Fruit fly (Drosophila melanogaster) whole organism, embryonic: ENCODE measurements around the gene Klp61F.

Experiments
- Aef1 ChIP-seq: fragments of 200-800 bp; sonication (Bioruptor generic); IDR thresholded peaks from 3 replicates; pipeline ENCODE4 v1.3.6; 2022; ENCODE audit warnings: missing biosample characterization, missing genetic modification characterization
- Awh ChIP-seq: fragments of 200-800 bp; sonication (Bioruptor generic); IDR thresholded peaks from 2 replicates; pipeline ENCODE4, ENCODE4 v1.3.6; 2022; ENCODE audit warnings: missing biosample characterization, missing genetic modification characterization
- B-H1 ChIP-seq: fragments of 200-800 bp; sonication (Bioruptor generic); IDR thresholded peaks from 3 replicates; pipeline ENCODE4 v1.3.6; 2022; ENCODE audit warnings: missing biosample characterization, missing genetic modification characterization
- B-H2 ChIP-seq: fragments of 200-800 bp; sonication (Bioruptor generic); optimal IDR thresholded peaks from 2 replicates; lab custom pipeline; 2018; ENCODE audit warnings: missing biosample characterization, mild to moderate bottlenecking, missing genetic modification characterization
- Blimp-1 ChIP-seq: fragments of 200-800 bp; sonication (Bioruptor generic); optimal IDR thresholded peaks from 3 replicates; lab custom pipeline; 2018; ENCODE audit warnings: missing biosample characterization, missing genetic modification characterization, mild to moderate bottlenecking, moderate library complexity, missing genetic modification reagents
- CG10462 ChIP-seq: fragments of 200-800 bp; sonication (Bioruptor generic); optimal IDR thresholded peaks from 2 replicates; lab custom pipeline; 2016; ENCODE audit warnings: missing biosample characterization, missing genetic modification characterization
- CG10959 ChIP-seq: fragments of 200-800 bp; sonication (Bioruptor generic); IDR thresholded peaks from 2 replicates; pipeline ENCODE4 v1.3.6; 2022; ENCODE audit warnings: missing biosample characterization, missing genetic modification characterization
- CG11695 ChIP-seq: fragments of 200-800 bp; sonication (Bioruptor generic); IDR thresholded peaks from 3 replicates; pipeline ENCODE4 v1.3.6; 2022; ENCODE audit warnings: missing biosample characterization, missing genetic modification characterization
- CG12391 ChIP-seq: fragments of 200-800 bp; sonication (Bioruptor generic); optimal IDR thresholded peaks from 3 replicates; lab custom pipeline; 2018; ENCODE audit warnings: missing biosample characterization, mild to moderate bottlenecking, missing genetic modification characterization, moderate library complexity
- CG13287 ChIP-seq: fragments of 200-800 bp; sonication (Bioruptor generic); IDR thresholded peaks from 2 replicates; pipeline ENCODE4 v1.3.6; 2022; ENCODE audit warnings: missing biosample characterization, missing genetic modification characterization; ENCODE audit not compliant: partially characterized antibody
- CG14441 ChIP-seq: fragments of 200-800 bp; sonication (Bioruptor generic); IDR thresholded peaks from 2 replicates; pipeline ENCODE4 v1.3.6; 2022; ENCODE audit warnings: missing biosample characterization, missing genetic modification characterization
- CG1603 ChIP-seq: fragments of 200-800 bp; sonication (Bioruptor generic); optimal IDR thresholded peaks from 2 replicates; lab custom pipeline; 2019; ENCODE audit warnings: missing biosample characterization, mild to moderate bottlenecking, missing genetic modification characterization, moderate library complexity
- CG18011 ChIP-seq: fragments of 200-800 bp; sonication (Bioruptor generic); optimal IDR thresholded peaks from 2 replicates; lab custom pipeline; 2017; ENCODE audit warnings: missing biosample characterization, missing genetic modification characterization, mild to moderate bottlenecking, moderate library complexity, missing genotype
- CG31224 ChIP-seq: fragments of 200-800 bp; sonication (Bioruptor generic); IDR thresholded peaks from 2 replicates; pipeline ENCODE4 v1.3.6; 2022; ENCODE audit warnings: missing biosample characterization, missing genetic modification characterization
- CG31441 ChIP-seq: fragments of 200-800 bp; sonication (Bioruptor generic); IDR thresholded peaks from 2 replicates; pipeline ENCODE4 v1.3.6; 2022; ENCODE audit warnings: missing biosample characterization, missing genetic modification characterization
- CG4328 ChIP-seq: fragments of 200-800 bp; sonication (Bioruptor generic); optimal IDR thresholded peaks from 3 replicates; lab custom pipeline; 2017; ENCODE audit warnings: missing biosample characterization, missing genetic modification reagents, missing genetic modification characterization
- CG4424 ChIP-seq: fragments of 200-800 bp; sonication (Bioruptor generic); optimal IDR thresholded peaks from 3 replicates; lab custom pipeline; 2016; ENCODE audit warnings: missing biosample characterization, missing genetic modification characterization
- CG4617 ChIP-seq: fragments of 200-800 bp; sonication (Bioruptor generic); optimal IDR thresholded peaks from 3 replicates; lab custom pipeline; 2016; ENCODE audit warnings: missing biosample characterization, missing genetic modification characterization, borderline replicate concordance
- CG7839 ChIP-seq: fragments of 200-800 bp; sonication (Bioruptor generic); optimal IDR thresholded peaks from 3 replicates; lab custom pipeline; 2018; ENCODE audit warnings: missing biosample characterization, mild to moderate bottlenecking, missing genetic modification characterization, moderate library complexity
- CG7963 ChIP-seq: fragments of 200-800 bp; sonication (Bioruptor generic); IDR thresholded peaks from 3 replicates; pipeline ENCODE4 v1.3.6; 2022; ENCODE audit warnings: missing biosample characterization, missing genetic modification characterization; ENCODE audit not compliant: partially characterized antibody
- CG9437 ChIP-seq: fragments of 200-800 bp; sonication (Bioruptor generic); optimal IDR thresholded peaks from 2 replicates; lab custom pipeline; 2018; ENCODE audit warnings: missing biosample characterization, mild to moderate bottlenecking, missing genetic modification characterization
- D19B ChIP-seq: fragments of 200-800 bp; sonication (Bioruptor generic); optimal IDR thresholded peaks from 2 replicates; lab custom pipeline; 2017; ENCODE audit warnings: missing biosample characterization, mild to moderate bottlenecking, missing genetic modification characterization
- Dfd ChIP-seq, 2 experiments: fragments of >200 bp; optimal IDR thresholded peaks; 2 replicates each; lab custom pipeline; 2017; ENCODE audit warnings: missing biosample characterization in 2 of 2, missing genetic modification characterization in 2 of 2
- Lhr ChIP-seq: fragments of 200-800 bp; sonication (Bioruptor generic); optimal IDR thresholded peaks from 3 replicates; lab custom pipeline; 2017; ENCODE audit warnings: mild to moderate bottlenecking, missing biosample characterization, missing genetic modification reagents, missing genetic modification characterization
- Lim3 ChIP-seq: fragments of 200-800 bp; sonication (Bioruptor generic); IDR thresholded peaks from 2 replicates; pipeline ENCODE4 v1.3.6; 2022; ENCODE audit warnings: missing biosample characterization, missing genetic modification characterization
- Mad ChIP-seq: fragments of 200-800 bp; sonication (Bioruptor generic); optimal IDR thresholded peaks from 2 replicates; lab custom pipeline; 2016; ENCODE audit warnings: missing biosample characterization, missing genetic modification characterization
- Meics ChIP-seq: fragments of 200-800 bp; sonication (Bioruptor generic); optimal IDR thresholded peaks from 2 replicates; lab custom pipeline; 2017; ENCODE audit warnings: missing biosample characterization, mild to moderate bottlenecking, missing genetic modification characterization
- Myb ChIP-seq: fragments of 200-800 bp; sonication (Bioruptor generic); optimal IDR thresholded peaks from 2 replicates; lab custom pipeline; 2016; ENCODE audit warnings: missing biosample characterization, missing genetic modification characterization
- Neu2 ChIP-seq: fragments of 200-800 bp; sonication (Bioruptor generic); optimal IDR thresholded peaks from 3 replicates; lab custom pipeline; 2016; ENCODE audit warnings: missing biosample characterization, missing genetic modification characterization, borderline replicate concordance
- Side ChIP-seq: fragments of 200-800 bp; sonication (Bioruptor generic); optimal IDR thresholded peaks from 2 replicates; lab custom pipeline; 2016; ENCODE audit warnings: missing biosample characterization, missing genetic modification characterization
- bigmax ChIP-seq: fragments of 200-800 bp; sonication (Bioruptor generic); optimal IDR thresholded peaks from 2 replicates; lab custom pipeline; 2018; ENCODE audit warnings: missing biosample characterization, mild to moderate bottlenecking, missing genetic modification characterization
- exex ChIP-seq: fragments of 200-800 bp; sonication (Bioruptor generic); optimal IDR thresholded peaks from 4 replicates; lab custom pipeline; 2018; ENCODE audit warnings: missing biosample characterization, mild to moderate bottlenecking, missing genetic modification characterization, moderate library complexity
- eyg ChIP-seq: fragments of 200-800 bp; sonication (Bioruptor generic); optimal IDR thresholded peaks from 3 replicates; lab custom pipeline; 2016; ENCODE audit warnings: missing biosample characterization, missing genetic modification characterization
- gfzf ChIP-seq: fragments of 200-800 bp; sonication (Bioruptor generic); optimal IDR thresholded peaks from 2 replicates; lab custom pipeline; 2016; ENCODE audit warnings: missing biosample characterization, mild to moderate bottlenecking, missing genetic modification characterization, moderate library complexity
- h ChIP-seq: fragments of >200 bp; optimal IDR thresholded peaks from 2 replicates; lab custom pipeline; 2017
- hkb ChIP-seq, 2 experiments: fragments of 200-800 bp in 1 of 2; fragments of >200 bp in 1 of 2; sonication (Bioruptor generic) in 1 of 2; IDR thresholded peaks in 1 of 2; optimal IDR thresholded peaks in 1 of 2; 2 replicates each; pipeline versions ENCODE4 v1.3.6 to Lab custom; 2017 to 2022; ENCODE audit warnings: missing biosample characterization in 1 of 2, missing genetic modification characterization in 1 of 2
- ken ChIP-seq: fragments of 200-800 bp; sonication (Bioruptor generic); IDR thresholded peaks from 3 replicates; pipeline ENCODE4 v1.3.6; 2022; ENCODE audit warnings: missing biosample characterization, missing genetic modification characterization
- klu ChIP-seq: fragments of 200-800 bp; sonication (Bioruptor generic); IDR thresholded peaks from 2 replicates; pipeline ENCODE4 v1.3.6; 2022; ENCODE audit warnings: missing biosample characterization, missing genetic modification characterization
- kni ChIP-seq: fragments of 200-800 bp; sonication (Bioruptor generic); optimal IDR thresholded peaks from 3 replicates; lab custom pipeline; 2017; ENCODE audit warnings: mild to moderate bottlenecking, missing biosample characterization, missing genetic modification reagents, missing genetic modification characterization
- nmo ChIP-seq: fragments of 200-800 bp; sonication (Bioruptor generic); optimal IDR thresholded peaks from 2 replicates; lab custom pipeline; 2018; ENCODE audit warnings: missing biosample characterization, mild to moderate bottlenecking, missing genetic modification characterization, moderate library complexity
- nom ChIP-seq: fragments of 200-800 bp; sonication (Bioruptor generic); optimal IDR thresholded peaks from 2 replicates; lab custom pipeline; 2017; ENCODE audit warnings: missing biosample characterization, missing genetic modification characterization, mild to moderate bottlenecking, moderate library complexity, missing genetic modification reagents
- prd ChIP-seq, 3 experiments: fragments of >200 bp in 2 of 3; fragments of 200-800 bp in 1 of 3; sonication (Bioruptor generic) in 1 of 3; optimal IDR thresholded peaks in 2 of 3; IDR thresholded peaks in 1 of 3; 2 replicates in 2 of 3; 3 replicates in 1 of 3; pipeline versions ENCODE4 v1.3.6 to Lab custom; 2017 to 2022; ENCODE audit warnings: missing biosample characterization in 1 of 3, missing genetic modification characterization in 1 of 3
- so ChIP-seq: fragments of 200-800 bp; sonication (Bioruptor generic); IDR thresholded peaks from 3 replicates; pipeline ENCODE4 v1.3.6; 2022; ENCODE audit warnings: missing biosample characterization, missing genetic modification characterization
- ssp ChIP-seq: fragments of 200-800 bp; sonication (Bioruptor generic); IDR thresholded peaks from 2 replicates; pipeline ENCODE4 v1.3.6; 2022; ENCODE audit warnings: missing biosample characterization, missing genetic modification characterization
- vfl ChIP-seq: fragments of 200-800 bp; sonication (Bioruptor generic); optimal IDR thresholded peaks from 2 replicates; lab custom pipeline; 2016; ENCODE audit warnings: missing biosample characterization, missing genetic modification characterization

Klp61F gene

dm6 chr3L:1206682-1207421, 38.9 kb downstream of the Klp61F start, which contains the start of gene LysB (continued):
- TF ChIP-seq CG4328 (GFP tag; lab: Kevin White, UChicago) (no peak), bigmax (GFP tag; lab: Kevin White, UChicago) (no peak), CG10959 (GFP tag; lab: Robert Waterston, UW) (no peak), CG11695 (GFP tag; lab: Robert Waterston, UW) (no peak), Awh (GFP tag; lab: Robert Waterston, UW) (no peak), ken (no peak), klu (GFP tag; lab: Robert Waterston, UW) (no peak), Lhr (GFP tag; lab: Kevin White, UChicago) (peak; percentile 37), Blimp-1 (GFP tag; lab: Kevin White, UChicago) (no peak), Mad (GFP tag; lab: Kevin White, UChicago) (no peak), Myb (GFP tag; lab: Kevin White, UChicago) (peak; percentile 43), nmo (GFP tag; lab: Kevin White, UChicago) (peak; percentile 6), Neu2 (peak; percentile 64), exex (tag; lab: Kevin White, UChicago) (no peak), CG13287 (GFP tag; lab: Robert Waterston, UW) (0 out of 2 replicates have a peak, but pooled peaks have one; percentile 12), Aef1 (GFP tag; lab: Robert Waterston, UW) (no peak), vfl (GFP tag; lab: Kevin White, UChicago) (no peak), CG7963 (GFP tag; lab: Robert Waterston, UW) (no peak), CG18011 (GFP tag; lab: Kevin White, UChicago) (peak; percentile 99), B-H1 (GFP tag; lab: Robert Waterston, UW) (no peak), CG9437 (GFP tag; lab: Kevin White, UChicago) (no peak), nom (GFP tag; lab: Kevin White, UChicago) (no peak)

- no peak for TF ChIP-seq hkb (optimal IDR thresholded peaks at IDR 0.05; lab: Kevin White, UChicago)
- TF ChIP-seq hkb (GFP tag; IDR thresholded peaks at IDR 0.05; lab: Robert Waterston, UW): peak; percentile 59; the same call in 1 of the 2 replicates
- 0 out of 2 replicates have a peak, but pooled peaks have one; percentile 13 for TF ChIP-seq CG31224 (GFP tag; lab: Robert Waterston, UW)
- TF ChIP-seq Meics: peak; percentile 75
- TF ChIP-seq D19B: peak; percentile 69
- peak; percentile 64 for TF ChIP-seq CG12391 (tag; lab: Kevin White, UChicago)
- TF ChIP-seq h (lab: Kevin White, UChicago): no peak
- no peak for TF ChIP-seq CG4617 (GFP tag; lab: Kevin White, UChicago)
- peak; percentile 51 for TF ChIP-seq CG14441 (GFP tag; lab: Robert Waterston, UW)
- TF ChIP-seq CG10462: no peak
- TF ChIP-seq Dfd (GFP tag; optimal IDR thresholded peaks at IDR 0.05; lab: Kevin White, UChicago): no peak
- no peak for TF ChIP-seq so
- TF ChIP-seq prd (optimal IDR thresholded peaks at IDR 0.05; lab: Kevin White, UChicago): no peak
- TF ChIP-seq prd (GFP tag; IDR thresholded peaks at IDR 0.05; lab: Robert Waterston, UW): peak; percentile 70; the same call in 2 of the 3 replicates
- peak; percentile 59 for TF ChIP-seq CG1603 (tag; lab: Kevin White, UChicago)
- TF ChIP-seq kni (GFP tag; lab: Kevin White, UChicago): peak; percentile 49
- peak; percentile 19 for TF ChIP-seq B-H2 (GFP tag; lab: Kevin White, UChicago)
- TF ChIP-seq eyg (GFP tag; lab: Kevin White, UChicago): peak; percentile 2
- TF ChIP-seq CG31441 (GFP tag; lab: Robert Waterston, UW): peak; percentile 61; the same call in 1 of the 2 replicates
- TF ChIP-seq Lim3 (GFP tag; lab: Robert Waterston, UW): peak; percentile 39; the same call in 1 of the 2 replicates
- TF ChIP-seq Side (GFP tag; lab: Kevin White, UChicago): peak; percentile 68
- peak; percentile 38 for TF ChIP-seq CG4424 (GFP tag; lab: Kevin White, UChicago)
- TF ChIP-seq CG7839: peak; percentile 77
- peak; percentile 43 for TF ChIP-seq ssp
- no peak for TF ChIP-seq bigmax (GFP tag; lab: Kevin White, UChicago)
- TF ChIP-seq gfzf (GFP tag; lab: Kevin White, UChicago): no peak
Measured at dm6 chr3L:1204674-1205547, 40.8 kb downstream of the Klp61F start, which contains the start of gene CG9119. TSS of gene CG9119 (minus strand) at chr3L:1204795.
